Worm (Caenorhabditis elegans) whole organism, L1 larva: ENCODE measurements around the gene F27E5.3.

Experiments
- C16A3.4 ChIP-seq: fragments of 150-350 bp; optimal IDR thresholded peaks from 2 replicates; lab custom pipeline; 2014; ENCODE audit warnings: missing biosample characterization, missing genetic modification characterization
- Y116A8C.19 ChIP-seq: sonication (generic microtip); optimal IDR thresholded peaks from 2 replicates; lab custom pipeline; 2016; ENCODE audit warnings: missing compliant biosample characterization, missing genetic modification characterization, borderline replicate concordance
- aha-1 ChIP-seq: fragments of 150-350 bp; optimal IDR thresholded peaks from 2 replicates; lab custom pipeline; 2014; ENCODE audit warnings: missing biosample characterization, missing genetic modification characterization
- aly-2 ChIP-seq: fragments of 150-350 bp; optimal IDR thresholded peaks from 2 replicates; lab custom pipeline; 2014; ENCODE audit warnings: missing biosample characterization, missing genetic modification characterization
- ama-1 ChIP-seq: fragments of 150-350 bp; optimal IDR thresholded peaks from 2 replicates; lab custom pipeline; 2014
- blmp-1 ChIP-seq: fragments of 150-350 bp; optimal IDR thresholded peaks from 2 replicates; lab custom pipeline; 2014; ENCODE audit warnings: missing biosample characterization, missing genetic modification characterization
- ceh-82 ChIP-seq, 3 experiments: fragments of 150-350 bp in 1 of 3; sonication (generic microtip) in 2 of 3; optimal IDR thresholded peaks; 2 replicates each; lab custom pipeline; 2014 to 2017; ENCODE audit warnings: missing biosample characterization in 3 of 3, missing genetic modification characterization in 3 of 3
- dpl-1 ChIP-seq, 3 experiments: fragments of 150-350 bp in 2 of 3; sonication (generic microtip) in 1 of 3; optimal IDR thresholded peaks; 2 replicates each; lab custom pipeline; 2014 to 2017; ENCODE audit warnings: missing biosample characterization in 3 of 3, missing genetic modification characterization in 3 of 3, missing genetic modification reagents in 3 of 3
- dsc-1 ChIP-seq: sonication (generic microtip); optimal IDR thresholded peaks from 2 replicates; lab custom pipeline; 2016; ENCODE audit warnings: mild to moderate bottlenecking, missing genetic modification characterization, missing compliant biosample characterization
- efl-1 ChIP-seq, 4 experiments: fragments of 150-350 bp; optimal IDR thresholded peaks in 3 of 4; peaks in 1 of 4; 1 replicate in 1 of 4; 2 replicates in 3 of 4; lab custom pipeline; 2014; ENCODE audit warnings: missing biosample characterization in 2 of 4, missing genetic modification characterization in 2 of 4, missing genetic modification reagents in 2 of 4
- efl-3 ChIP-seq: fragments of 200-800 bp; sonication (Bioruptor generic); optimal IDR thresholded peaks from 2 replicates; lab custom pipeline; 2018; ENCODE audit warnings: mild to moderate bottlenecking, missing genetic modification characterization, missing compliant biosample characterization
- elt-2 ChIP-seq: sonication (generic microtip); optimal IDR thresholded peaks from 2 replicates; lab custom pipeline; 2016; ENCODE audit warnings: missing genetic modification characterization, mild to moderate bottlenecking, inconsistent platforms, missing compliant biosample characterization, missing genetic modification reagents
- fkh-4 ChIP-seq: sonication (generic microtip); optimal IDR thresholded peaks from 2 replicates; lab custom pipeline; 2016; ENCODE audit warnings: missing compliant biosample characterization, missing genetic modification characterization, borderline replicate concordance
- fkh-8 ChIP-seq: sonication (generic microtip); optimal IDR thresholded peaks from 2 replicates; lab custom pipeline; 2016; ENCODE audit warnings: mild to moderate bottlenecking, missing genetic modification characterization, missing compliant biosample characterization
- fos-1 ChIP-seq: fragments of 150-350 bp; optimal IDR thresholded peaks from 2 replicates; lab custom pipeline; 2014; ENCODE audit warnings: missing biosample characterization, missing genetic modification characterization
- grh-1 ChIP-seq: fragments of 200-800 bp; sonication (Bioruptor generic); IDR thresholded peaks from 2 replicates; pipeline ENCODE4 v1.3.6; 2022; ENCODE audit warnings: missing genetic modification reagents, missing genetic modification characterization, missing compliant biosample characterization
- hlh-4 ChIP-seq: sonication (generic microtip); optimal IDR thresholded peaks from 2 replicates; lab custom pipeline; 2016; ENCODE audit warnings: mild to moderate bottlenecking, missing genetic modification characterization, missing compliant biosample characterization
- isw-1 ChIP-seq: fragments of 200-800 bp; sonication (Bioruptor generic); IDR thresholded peaks from 2 replicates; pipeline ENCODE4 v1.3.6; 2022; ENCODE audit warnings: missing genetic modification characterization, missing compliant biosample characterization
- lin-35 ChIP-seq, 2 experiments: fragments of 150-350 bp; optimal IDR thresholded peaks; 2 replicates each; lab custom pipeline; 2014; ENCODE audit warnings: missing biosample characterization in 2 of 2, missing genetic modification characterization in 2 of 2, missing genetic modification reagents in 2 of 2
- lir-3 ChIP-seq: sonication (generic microtip); optimal IDR thresholded peaks from 2 replicates; lab custom pipeline; 2016; ENCODE audit warnings: mild to moderate bottlenecking, missing genetic modification characterization, moderate library complexity, missing compliant biosample characterization; ENCODE audit not compliant: poor library complexity
- mdl-1 ChIP-seq, 2 experiments: fragments of 150-350 bp; optimal IDR thresholded peaks; 2 replicates each; lab custom pipeline; 2014 to 2017; ENCODE audit warnings: missing biosample characterization in 2 of 2, missing genetic modification characterization in 2 of 2, inconsistent platforms in 1 of 2
- nhr-11 ChIP-seq: fragments of 150-350 bp; optimal IDR thresholded peaks from 2 replicates; lab custom pipeline; 2014; ENCODE audit warnings: missing biosample characterization, missing genetic modification characterization
- nhr-12 ChIP-seq: sonication (generic microtip); optimal IDR thresholded peaks from 2 replicates; lab custom pipeline; 2017; ENCODE audit warnings: missing biosample characterization, missing genetic modification characterization
- nhr-19 ChIP-seq: fragments of 200-800 bp; sonication (Bioruptor generic); conservative IDR thresholded peaks from 2 replicates; pipeline ENCODE4 v1.3.6; 2022; ENCODE audit warnings: missing genetic modification characterization, missing compliant biosample characterization
- nhr-20 ChIP-seq: sonication (generic microtip); optimal IDR thresholded peaks from 2 replicates; lab custom pipeline; 2016; ENCODE audit warnings: mild to moderate bottlenecking, missing genetic modification characterization, missing compliant biosample characterization
- pag-3 ChIP-seq: sonication (generic microtip); optimal IDR thresholded peaks from 2 replicates; lab custom pipeline; 2017; ENCODE audit warnings: missing genetic modification characterization, mild to moderate bottlenecking, missing compliant biosample characterization, antibody characterized with exemption, borderline replicate concordance; ENCODE audit not compliant: insufficient read depth
- pax-3 ChIP-seq: fragments of 200-800 bp; sonication (Bioruptor generic); optimal IDR thresholded peaks from 2 replicates; lab custom pipeline; 2018; ENCODE audit warnings: mild to moderate bottlenecking, missing genetic modification characterization, moderate library complexity, missing compliant biosample characterization
- skn-1 ChIP-seq: fragments of 150-350 bp; optimal IDR thresholded peaks from 2 replicates; lab custom pipeline; 2014; ENCODE audit warnings: missing biosample characterization, missing genetic modification characterization
- snpc-4 ChIP-seq: fragments of 150-350 bp; optimal IDR thresholded peaks from 2 replicates; lab custom pipeline; 2014; ENCODE audit warnings: missing biosample characterization, missing genetic modification characterization
- snu-23 ChIP-seq: sonication (generic microtip); optimal IDR thresholded peaks from 2 replicates; lab custom pipeline; 2016; ENCODE audit warnings: missing genetic modification characterization, missing compliant biosample characterization
- sox-4 ChIP-seq: sonication (generic microtip); optimal IDR thresholded peaks from 2 replicates; lab custom pipeline; 2016; ENCODE audit warnings: missing genetic modification characterization, missing compliant biosample characterization
- swsn-7 ChIP-seq: sonication (generic microtip); optimal IDR thresholded peaks from 2 replicates; lab custom pipeline; 2016; ENCODE audit warnings: missing genetic modification characterization, missing compliant biosample characterization
- unc-130 ChIP-seq: fragments of 150-350 bp; optimal IDR thresholded peaks from 2 replicates; lab custom pipeline; 2017; ENCODE audit warnings: missing biosample characterization, missing genetic modification characterization, inconsistent platforms
- unc-62 ChIP-seq: fragments of 150-350 bp; optimal IDR thresholded peaks from 2 replicates; lab custom pipeline; 2014; ENCODE audit warnings: missing biosample characterization, missing genetic modification reagents, missing genetic modification characterization
- vab-15 ChIP-seq: sonication (generic microtip); optimal IDR thresholded peaks from 2 replicates; lab custom pipeline; 2017; ENCODE audit warnings: missing genotype, mild to moderate bottlenecking, missing genetic modification characterization, missing compliant biosample characterization
- zag-1 ChIP-seq: fragments of 150-350 bp; optimal IDR thresholded peaks from 2 replicates; lab custom pipeline; 2014; ENCODE audit warnings: missing biosample characterization, missing genetic modification characterization
- zip-4 ChIP-seq: fragments of 200-800 bp; sonication (Bioruptor generic); optimal IDR thresholded peaks from 2 replicates; lab custom pipeline; 2018; ENCODE audit warnings: mild to moderate bottlenecking, missing genetic modification characterization, moderate library complexity, missing compliant biosample characterization

F27E5.3 gene

ce11 chrII:10144092-10144491, at the start of gene F27E5.3:
Gene F27E5.3, minus strand, starts transcription at chrII:10144192.
- TF ChIP-seq fkh-8 (tag; lab: Kevin White, UChicago) = no peak
- TF ChIP-seq efl-1 (optimal IDR thresholded peaks at IDR 0.05; lab: Kevin White, UChicago) = no peak
- TF ChIP-seq efl-1 (GFP tag; optimal IDR thresholded peaks at IDR 0.05 in 1 of 2; lab: Kevin White, UChicago) = no peak
- TF ChIP-seq efl-3 (GFP tag; lab: Kevin White, UChicago) = no peak
- no peak for TF ChIP-seq swsn-7 (tag; lab: Kevin White, UChicago)
- TF ChIP-seq lin-35 (GFP tag; optimal IDR thresholded peaks at IDR 0.05; lab: Kevin White, UChicago) = no peak
- TF ChIP-seq zip-4 = no peak

- TF ChIP-seq unc-130 (tag; lab: Kevin White, UChicago) (no peak), fos-1 (no peak), nhr-12 (tag; lab: Kevin White, UChicago) (no peak), snpc-4 (tag; lab: Kevin White, UChicago) (no peak), grh-1 (GFP tag; lab: Robert Waterston, UW) (no peak), aha-1 (tag; lab: Kevin White, UChicago) (no peak), skn-1 (tag; lab: Kevin White, UChicago) (no peak), isw-1 (no peak), zip-4 (no peak), vab-15 (tag; lab: Kevin White, UChicago) (no peak), mdl-1 (tag; optimal IDR thresholded peaks at IDR 0.05; lab: Kevin White, UChicago) (no peak), sox-4 (tag; lab: Kevin White, UChicago) (no peak), hlh-4 (tag; lab: Kevin White, UChicago) (no peak)
Observed at ce11 chrII:10192207-10192606, 48.2 kb upstream of the F27E5.3 start, which contains the start of gene R05H5.7. Gene R05H5.7, plus strand, starts transcription at chrII:10192507.

- no peak for TF ChIP-seq lir-3
- TF ChIP-seq snu-23 (GFP tag; lab: Kevin White, UChicago) = no peak
- no peak for TF ChIP-seq aha-1 (tag; lab: Kevin White, UChicago)
- no peak for TF ChIP-seq aly-2 (tag; lab: Kevin White, UChicago)
- TF ChIP-seq ceh-82 (tag; optimal IDR thresholded peaks at IDR 0.05; lab: Kevin White, UChicago) = no peak
- no peak for TF ChIP-seq pag-3
Observed at ce11 chrII:10189369-10189768, 45.4 kb upstream of the F27E5.3 start, which contains the start of gene cdc-25.4. Gene cdc-25.4, minus strand, starts transcription at chrII:10189469.

- TF ChIP-seq nhr-11 (tag; lab: Kevin White, UChicago) (no peak), fkh-4 (no peak), Y116A8C.19 (no peak), ama-1 (lab: Kevin White, UChicago) (no peak), zag-1 (tag; lab: Kevin White, UChicago) (no peak), nhr-19 (GFP tag; lab: Robert Waterston, UW) (no peak), C16A3.4 (tag; lab: Kevin White, UChicago) (no peak), dsc-1 (no peak), elt-2 (tag; lab: Kevin White, UChicago) (no peak), efl-1 (optimal IDR thresholded peaks at IDR 0.05; lab: Kevin White, UChicago) (no peak), efl-1 (GFP tag; optimal IDR thresholded peaks at IDR 0.05 in 1 of 2; lab: Kevin White, UChicago) (no peak), nhr-20 (tag; lab: Kevin White, UChicago) (no peak), pax-3 (tag; lab: Kevin White, UChicago) (no peak), efl-3 (GFP tag; lab: Kevin White, UChicago) (no peak), unc-62 (no peak), swsn-7 (tag; lab: Kevin White, UChicago) (no peak), dpl-1 (GFP tag; optimal IDR thresholded peaks at IDR 0.05; lab: Kevin White, UChicago) (no peak), blmp-1 (tag; lab: Kevin White, UChicago) (no peak), zip-4 (no peak)
Observed at ce11 chrII:10187808-10188207, 43.8 kb upstream of the F27E5.3 start, which contains the start of gene srd-2. Gene srd-2, minus strand, starts transcription at chrII:10187908.
